Fruit fly (Drosophila melanogaster): ENCODE data around the gene oxt.

Gene oxt

dm6 chr3L:2255775-2256174 is 6.7 kb downstream of the oxt start:
- TF ChIP-seq psq (optimal IDR thresholded peaks at IDR 0.05) (no peak), pan (optimal IDR thresholded peaks at IDR 0.05) (no peak), Dll (optimal IDR thresholded peaks at IDR 0.05) (no peak), EcR (GFP tag; optimal IDR thresholded peaks at IDR 0.05) (no peak), usp (GFP tag; optimal IDR thresholded peaks at IDR 0.05) (no peak), CG8478 (optimal IDR thresholded peaks at IDR 0.05) (no peak)

dm6 chr3L:2253962-2254662 is 8.4 kb downstream of the oxt start:
- TF ChIP-seq psq (optimal IDR thresholded peaks at IDR 0.05) (no peak), usp (GFP tag; optimal IDR thresholded peaks at IDR 0.05) (no peak), CG8478 (optimal IDR thresholded peaks at IDR 0.05) (no peak), Dll (optimal IDR thresholded peaks at IDR 0.05) (no peak), pan (optimal IDR thresholded peaks at IDR 0.05) (no peak), EcR (GFP tag; optimal IDR thresholded peaks at IDR 0.05) (no peak)

dm6 chr3L:2248335-2248734 is 14.1 kb downstream of the oxt start, which contains the start of gene CG32305:
Gene CG32305 (plus strand): TSS chr3L:2248635.
- TF ChIP-seq CG8478 (optimal IDR thresholded peaks at IDR 0.05) (no peak), pan (optimal IDR thresholded peaks at IDR 0.05) (no peak), psq (optimal IDR thresholded peaks at IDR 0.05) (no peak), usp (GFP tag; optimal IDR thresholded peaks at IDR 0.05) (no peak), EcR (GFP tag; optimal IDR thresholded peaks at IDR 0.05) (no peak), Dll (optimal IDR thresholded peaks at IDR 0.05) (no peak)

dm6 chr3L:2243846-2244528 is 18.5 kb downstream of the oxt start, which contains the start of gene CG32301:
Gene CG32301 (plus strand): TSS chr3L:2244478.
- TF ChIP-seq EcR (GFP tag; optimal IDR thresholded peaks at IDR 0.05) (no peak), pan (optimal IDR thresholded peaks at IDR 0.05) (no peak), CG8478 (optimal IDR thresholded peaks at IDR 0.05) (no peak), psq (optimal IDR thresholded peaks at IDR 0.05) (no peak), usp (GFP tag; optimal IDR thresholded peaks at IDR 0.05) (no peak), Dll (optimal IDR thresholded peaks at IDR 0.05) (no peak)

- TF ChIP-seq psq (optimal IDR thresholded peaks at IDR 0.05) (no peak), CG8478 (optimal IDR thresholded peaks at IDR 0.05) (no peak), EcR (GFP tag; optimal IDR thresholded peaks at IDR 0.05) (no peak), Dll (optimal IDR thresholded peaks at IDR 0.05) (no peak), usp (GFP tag; optimal IDR thresholded peaks at IDR 0.05) (no peak)
Observed at dm6 chr3L:2237543-2238233, 24.8 kb downstream of the oxt start, which contains the start of gene ACXD. Gene ACXD (plus strand): TSS chr3L:2237608.

dm6 chr3L:2237034-2237433 is 25.4 kb downstream of the oxt start, which contains the start of gene CG9018:
Gene CG9018 (minus strand): TSS chr3L:2237076.
- TF ChIP-seq EcR (GFP tag; optimal IDR thresholded peaks at IDR 0.05) (no peak), CG8478 (optimal IDR thresholded peaks at IDR 0.05) (no peak), Dll (optimal IDR thresholded peaks at IDR 0.05) (no peak), pan (optimal IDR thresholded peaks at IDR 0.05) (no peak), psq (optimal IDR thresholded peaks at IDR 0.05) (no peak), usp (GFP tag; optimal IDR thresholded peaks at IDR 0.05) (no peak)

dm6 chr3L:2229172-2229696 is 33.2 kb downstream of the oxt start, which contains the start of gene Oseg2:
Gene Oseg2 (plus strand): TSS chr3L:2229646.
- TF ChIP-seq psq (optimal IDR thresholded peaks at IDR 0.05) (no peak), CG8478 (optimal IDR thresholded peaks at IDR 0.05) (no peak), usp (GFP tag; optimal IDR thresholded peaks at IDR 0.05) (no peak)

dm6 chr3L:2228367-2229171 is 33.9 kb downstream of the oxt start:
- TF ChIP-seq Dll (optimal IDR thresholded peaks at IDR 0.05) (no peak), psq (optimal IDR thresholded peaks at IDR 0.05) (no peak), CG8478 (optimal IDR thresholded peaks at IDR 0.05) (no peak), usp (GFP tag; optimal IDR thresholded peaks at IDR 0.05) (no peak), pan (optimal IDR thresholded peaks at IDR 0.05) (no peak), EcR (GFP tag; optimal IDR thresholded peaks at IDR 0.05) (no peak)

- TF ChIP-seq pan (optimal IDR thresholded peaks at IDR 0.05) (no peak), usp (GFP tag; optimal IDR thresholded peaks at IDR 0.05) (no peak), Dll (optimal IDR thresholded peaks at IDR 0.05) (no peak), EcR (GFP tag; optimal IDR thresholded peaks at IDR 0.05) (no peak), CG8478 (optimal IDR thresholded peaks at IDR 0.05) (no peak), psq (optimal IDR thresholded peaks at IDR 0.05) (no peak)
Observed at dm6 chr3L:2212403-2212802, 50.1 kb downstream of the oxt start, which contains the start of gene CG15878. Gene CG15878 (minus strand): TSS chr3L:2212503.

All from whole organism.